Worm (Caenorhabditis elegans): Measurements from ENCODE around the gene fbxa-176.
"Not testable (repeated sequence)": the region's sequence is repeated elsewhere in the genome, so short reads cannot be mapped to it uniquely, and the experiment has no call there.

The fbxa-176 gene

DNA sequence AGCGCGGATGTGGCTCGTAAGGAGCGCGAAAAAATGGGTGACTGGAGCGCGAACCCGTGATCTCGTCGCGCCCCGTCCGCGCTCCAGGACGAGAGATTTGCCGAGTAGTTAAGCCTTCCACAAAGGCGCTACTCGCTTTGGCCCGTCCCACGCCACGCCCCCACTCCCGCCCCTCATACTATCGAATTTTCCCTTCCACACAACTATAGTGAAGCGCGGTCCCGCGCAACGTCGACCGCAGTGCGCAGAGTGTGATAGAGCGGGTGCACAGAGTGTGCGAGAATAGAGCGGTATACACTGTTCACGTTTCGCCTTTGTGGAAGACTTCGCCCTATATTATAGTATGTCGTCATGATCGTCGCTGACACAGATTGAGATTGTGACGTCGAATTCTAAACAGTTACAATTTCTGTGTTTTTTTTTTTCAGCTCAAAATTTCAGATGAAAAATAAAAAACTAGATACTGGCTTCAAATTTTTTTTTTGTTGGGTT is 34.9 kb downstream of the fbxa-176 start, which contains the start of gene fbxa-133:
fbxa-133 (plus strand) TSS at position 442 of the 492 bp plus-strand sequence.
- not testable (repeated sequence) for TF ChIP-seq T23F11.4 (GFP tag; optimal IDR thresholded peaks at IDR 0.05); eyg-1 (tag; optimal IDR thresholded peaks at IDR 0.05); ztf-16 (tag; optimal IDR thresholded peaks at IDR 0.05)

- no peak for TF ChIP-seq ahr-1 (tag; optimal IDR thresholded peaks at IDR 0.05)
- TF ChIP-seq npax-4 (tag; optimal IDR thresholded peaks at IDR 0.05): no peak
- TF ChIP-seq nfya-1 (tag; optimal IDR thresholded peaks at IDR 0.05): no peak
- TF ChIP-seq Y22D7AL.16 (tag; optimal IDR thresholded peaks at IDR 0.05): no peak
- no peak for TF ChIP-seq madf-2 (tag; optimal IDR thresholded peaks at IDR 0.05)
- no peak for TF ChIP-seq pha-4 (tag; optimal IDR thresholded peaks at IDR 0.05)
- TF ChIP-seq K09A11.1 (tag; optimal IDR thresholded peaks at IDR 0.05; ENCODE audit: insufficient read depth): no peak
- no peak for TF ChIP-seq hlh-30 (tag; optimal IDR thresholded peaks at IDR 0.05; ENCODE audit: insufficient read depth)
- no peak for TF ChIP-seq odd-2 (tag; optimal IDR thresholded peaks at IDR 0.05)
- TF ChIP-seq syd-9 (tag; optimal IDR thresholded peaks at IDR 0.05): no peak
- no peak for TF ChIP-seq T23F11.4 (GFP tag; optimal IDR thresholded peaks at IDR 0.05)
- TF ChIP-seq ceh-48 (tag; optimal IDR thresholded peaks at IDR 0.05): no peak
- no peak for TF ChIP-seq C08G9.2 (tag; optimal IDR thresholded peaks at IDR 0.05)
Observed at ce11 chrV:17595691-17596090, 46.2 kb downstream of the fbxa-176 start.

DNA sequence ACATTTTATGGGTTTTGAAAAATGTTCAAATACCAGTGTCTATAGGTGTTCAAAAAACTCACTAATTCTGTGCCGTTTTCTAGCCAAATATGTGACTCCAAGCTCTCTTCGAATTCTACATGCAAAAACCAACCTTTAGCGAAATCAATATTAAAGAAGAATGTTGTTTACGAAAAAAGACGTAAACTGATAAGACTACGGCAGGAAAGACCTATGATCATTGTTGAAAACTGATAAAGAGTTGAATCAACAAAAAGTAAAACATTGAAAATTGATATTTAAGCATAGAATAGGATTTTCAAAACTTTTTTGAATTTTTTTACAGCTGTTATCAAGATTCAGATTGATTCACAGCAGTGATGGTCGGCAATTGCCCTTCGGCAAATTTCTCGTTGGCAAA is 49.3 kb downstream of the fbxa-176 start, which contains the start of gene Y6G8.2:
Y6G8.2 (minus strand) TSS at position 147 of the 400 bp plus-strand sequence.
- peak; percentile 27 for TF ChIP-seq elt-2 (tag; optimal IDR thresholded peaks at IDR 0.05)
- no peak for TF ChIP-seq pqm-1 (tag; optimal IDR thresholded peaks at IDR 0.05)

Measured in whole organism, late embryonic.